Fruit fly (Drosophila melanogaster) whole organism, pupa: ENCODE results near the gene TTLL3B.

Experiments used
- CG10348 ChIP-seq: fragments of 200-800 bp; sonication (Bioruptor generic); IDR thresholded peaks from 2 replicates; pipeline ENCODE4 v1.3.6; 2022; ENCODE audit warnings: missing biosample characterization, missing genetic modification characterization
- CG12605 ChIP-seq: fragments of 200-800 bp; sonication (Bioruptor generic); IDR thresholded peaks from 2 replicates; pipeline ENCODE4 v1.3.6; 2022; ENCODE audit warnings: missing biosample characterization, missing genetic modification characterization
- CG13204 ChIP-seq: fragments of 200-800 bp; sonication (Bioruptor generic); optimal IDR thresholded peaks from 2 replicates; lab custom pipeline; 2018; ENCODE audit warnings: missing biosample characterization, mild to moderate bottlenecking, missing genetic modification characterization, moderate library complexity
- CG14655 ChIP-seq: fragments of 200-800 bp; sonication (Bioruptor generic); optimal IDR thresholded peaks from 3 replicates; lab custom pipeline; 2017; ENCODE audit warnings: mild to moderate bottlenecking, missing biosample characterization, missing genetic modification reagents, missing genetic modification characterization
- CG15710 ChIP-seq: fragments of 200-800 bp; sonication (Bioruptor generic); optimal IDR thresholded peaks from 2 replicates; lab custom pipeline; 2018; ENCODE audit warnings: missing biosample characterization, mild to moderate bottlenecking, missing genetic modification characterization, moderate library complexity
- CG17806 ChIP-seq: fragments of 200-800 bp; sonication (Bioruptor generic); optimal IDR thresholded peaks from 2 replicates; lab custom pipeline; 2018; ENCODE audit warnings: missing biosample characterization, mild to moderate bottlenecking, missing genetic modification characterization, moderate library complexity
- CG32121 ChIP-seq: fragments of 200-800 bp; sonication (Bioruptor generic); IDR thresholded peaks from 2 replicates; pipeline ENCODE4 v1.3.6; 2022; ENCODE audit warnings: missing biosample characterization, missing genetic modification characterization
- CG34367 ChIP-seq: fragments of 200-800 bp; sonication (Bioruptor generic); optimal IDR thresholded peaks from 2 replicates; lab custom pipeline; 2018; ENCODE audit warnings: missing biosample characterization, mild to moderate bottlenecking, missing genetic modification characterization
- CG4496 ChIP-seq: fragments of 200-800 bp; sonication (Bioruptor generic); IDR thresholded peaks from 3 replicates; pipeline ENCODE4 v1.3.6; 2022; ENCODE audit warnings: missing biosample characterization, missing genetic modification characterization
- CG8159 ChIP-seq: fragments of 200-800 bp; sonication (Bioruptor generic); optimal IDR thresholded peaks from 3 replicates; lab custom pipeline; 2018; ENCODE audit warnings: missing biosample characterization, mild to moderate bottlenecking, missing genetic modification characterization, moderate library complexity
- CG8301 ChIP-seq: fragments of 200-800 bp; sonication (Bioruptor generic); optimal IDR thresholded peaks from 2 replicates; lab custom pipeline; 2018; ENCODE audit warnings: missing biosample characterization, mild to moderate bottlenecking, missing genetic modification characterization
- CG9948 ChIP-seq: fragments of 200-800 bp; sonication (Bioruptor generic); optimal IDR thresholded peaks from 2 replicates; lab custom pipeline; 2018; ENCODE audit warnings: missing biosample characterization, mild to moderate bottlenecking, missing genetic modification characterization, moderate library complexity
- D1 ChIP-seq: fragments of 200-800 bp; sonication (Bioruptor generic); optimal IDR thresholded peaks from 2 replicates; lab custom pipeline; 2018; ENCODE audit warnings: missing biosample characterization, mild to moderate bottlenecking, missing genetic modification characterization, moderate library complexity
- EcR ChIP-seq: fragments of 200-800 bp; sonication (Bioruptor generic); optimal IDR thresholded peaks from 3 replicates; lab custom pipeline; 2019; ENCODE audit warnings: missing biosample characterization, missing genetic modification characterization, mild to moderate bottlenecking, moderate library complexity, missing genetic modification reagents
- Ets98B ChIP-seq: fragments of 200-800 bp; sonication (Bioruptor generic); IDR thresholded peaks from 2 replicates; pipeline ENCODE4 v1.3.6; 2022; ENCODE audit warnings: missing biosample characterization, missing genetic modification characterization
- Pif1A ChIP-seq: fragments of 200-800 bp; sonication (Bioruptor generic); optimal IDR thresholded peaks from 3 replicates; lab custom pipeline; 2016; ENCODE audit warnings: missing biosample characterization, missing genetic modification characterization
- Pif1B ChIP-seq: fragments of 200-800 bp; sonication (Bioruptor generic); optimal IDR thresholded peaks from 3 replicates; lab custom pipeline; 2016; ENCODE audit warnings: missing biosample characterization, missing genetic modification characterization
- Snoo ChIP-seq: fragments of 200-800 bp; sonication (Bioruptor generic); optimal IDR thresholded peaks from 3 replicates; lab custom pipeline; 2017; ENCODE audit warnings: missing biosample characterization, mild to moderate bottlenecking, missing genetic modification characterization, inconsistent platforms
- fd96Ca ChIP-seq: fragments of 200-800 bp; sonication (Bioruptor generic); IDR thresholded peaks from 3 replicates; pipeline ENCODE4 v1.3.6; 2022; ENCODE audit warnings: missing biosample characterization, missing genetic modification characterization
- gl ChIP-seq: fragments of 200-800 bp; sonication (Bioruptor generic); optimal IDR thresholded peaks from 2 replicates; lab custom pipeline; 2018; ENCODE audit warnings: missing biosample characterization, mild to moderate bottlenecking, missing genetic modification characterization
- rn ChIP-seq: fragments of 200-800 bp; sonication (Bioruptor generic); IDR thresholded peaks from 2 replicates; pipeline ENCODE4 v1.3.6; 2022; ENCODE audit warnings: missing biosample characterization, missing genetic modification characterization

Gene TTLL3B

dm6 chr2L:6693794-6694254, 38.8 kb upstream of the TTLL3B start:
- TF ChIP-seq CG13204 (GFP tag; lab: Kevin White, UChicago), result peak; percentile 55
- peak; percentile 43 for TF ChIP-seq D1 (tag; lab: Kevin White, UChicago)
- TF ChIP-seq CG8301, result peak; percentile 81
- no peak for TF ChIP-seq rn (GFP tag; lab: Robert Waterston, UW)
- TF ChIP-seq CG8159 (tag; lab: Kevin White, UChicago), result peak; percentile 83
- no peak for TF ChIP-seq Ets98B (GFP tag; lab: Robert Waterston, UW)
- TF ChIP-seq CG34367, result peak; percentile 66
- peak; percentile 44 for TF ChIP-seq Snoo (tag; lab: Kevin White, UChicago)
- peak; percentile 86 for TF ChIP-seq CG14655 (GFP tag; lab: Kevin White, UChicago)
- TF ChIP-seq CG4496, result 0 out of 3 replicates have a peak, but pooled peaks have one; percentile 59
- peak; percentile 69 for TF ChIP-seq CG9948 (tag; lab: Kevin White, UChicago)
- peak; percentile 65 for TF ChIP-seq Pif1A (GFP tag; lab: Kevin White, UChicago)
- TF ChIP-seq Pif1B, result peak; percentile 39
- TF ChIP-seq EcR (GFP tag; lab: Kevin White, UChicago), result no peak
- TF ChIP-seq fd96Ca, result peak; percentile 30; the same call in 1 of the 3 replicates
- no peak for TF ChIP-seq CG32121 (GFP tag; lab: Robert Waterston, UW)
- 0 out of 2 replicates have a peak, but pooled peaks have one; percentile 23 for TF ChIP-seq CG12605 (GFP tag; lab: Robert Waterston, UW)
- no peak for TF ChIP-seq gl (tag; lab: Kevin White, UChicago)
- no peak for TF ChIP-seq CG10348
- peak; percentile 52 for TF ChIP-seq CG17806 (tag; lab: Kevin White, UChicago)
- TF ChIP-seq CG15710 (tag; lab: Kevin White, UChicago), result peak; percentile 77

dm6 chr2L:6696229-6696628, 36.4 kb upstream of the TTLL3B start:
- TF ChIP-seq CG9948 (tag; lab: Kevin White, UChicago), result no peak
- TF ChIP-seq CG12605 (GFP tag; lab: Robert Waterston, UW), result no peak
- no peak for TF ChIP-seq EcR (GFP tag; lab: Kevin White, UChicago)
- no peak for TF ChIP-seq Pif1B
- TF ChIP-seq CG32121 (GFP tag; lab: Robert Waterston, UW), result no peak
- no peak for TF ChIP-seq CG17806 (tag; lab: Kevin White, UChicago)
- TF ChIP-seq CG10348, result no peak
- no peak for TF ChIP-seq CG8159 (tag; lab: Kevin White, UChicago)
- TF ChIP-seq rn (GFP tag; lab: Robert Waterston, UW), result no peak
- TF ChIP-seq CG4496, result no peak
- no peak for TF ChIP-seq gl (tag; lab: Kevin White, UChicago)
- TF ChIP-seq CG13204 (GFP tag; lab: Kevin White, UChicago), result no peak
- no peak for TF ChIP-seq CG14655 (GFP tag; lab: Kevin White, UChicago)
- TF ChIP-seq D1 (tag; lab: Kevin White, UChicago), result no peak
- no peak for TF ChIP-seq CG15710 (tag; lab: Kevin White, UChicago)
- no peak for TF ChIP-seq CG8301
- no peak for TF ChIP-seq fd96Ca
- no peak for TF ChIP-seq Pif1A (GFP tag; lab: Kevin White, UChicago)

- TF ChIP-seq Snoo (tag; lab: Kevin White, UChicago) (peak; percentile 55), Pif1A (GFP tag; lab: Kevin White, UChicago) (peak; percentile 65), D1 (tag; lab: Kevin White, UChicago) (no peak), CG13204 (GFP tag; lab: Kevin White, UChicago) (no peak), CG17806 (tag; lab: Kevin White, UChicago) (peak; percentile 60), CG4496 (peak; percentile 89), Ets98B (GFP tag; lab: Robert Waterston, UW) (peak; percentile 83), EcR (GFP tag; lab: Kevin White, UChicago) (no peak), gl (tag; lab: Kevin White, UChicago) (no peak), CG12605 (GFP tag; lab: Robert Waterston, UW) (peak; percentile 78), Pif1B (peak; percentile 64), CG9948 (tag; lab: Kevin White, UChicago) (peak; percentile 55), CG32121 (GFP tag; lab: Robert Waterston, UW) (peak; percentile 89), CG8301 (peak; percentile 66), CG34367 (peak; percentile 55), CG14655 (GFP tag; lab: Kevin White, UChicago) (peak; percentile 62), fd96Ca (peak; percentile 83; the same call in 2 of the 3 replicates), CG15710 (tag; lab: Kevin White, UChicago) (peak; percentile 57), rn (GFP tag; lab: Robert Waterston, UW) (peak; percentile 65), CG8159 (tag; lab: Kevin White, UChicago) (peak; percentile 62), CG10348 (no peak)
These were observed 34.3 kb upstream of the TTLL3B start for dm6 chr2L:6698387-6698786.

dm6 chr2L:6700742-6701141, 31.9 kb upstream of the TTLL3B start:
- TF ChIP-seq CG34367, result no peak
- TF ChIP-seq CG8301, result no peak
- TF ChIP-seq CG9948 (tag; lab: Kevin White, UChicago), result no peak
- TF ChIP-seq CG13204 (GFP tag; lab: Kevin White, UChicago), result no peak
- TF ChIP-seq CG10348, result no peak
- TF ChIP-seq rn (GFP tag; lab: Robert Waterston, UW), result no peak
- TF ChIP-seq CG17806 (tag; lab: Kevin White, UChicago), result no peak
- TF ChIP-seq CG12605 (GFP tag; lab: Robert Waterston, UW), result no peak
- no peak for TF ChIP-seq fd96Ca
- no peak for TF ChIP-seq CG14655 (GFP tag; lab: Kevin White, UChicago)
- TF ChIP-seq Ets98B (GFP tag; lab: Robert Waterston, UW), result no peak

dm6 chr2L:6701409-6702199, 31.1 kb upstream of the TTLL3B start:
- TF ChIP-seq CG34367 (peak; percentile 0), CG8301 (no peak), CG14655 (GFP tag; lab: Kevin White, UChicago) (no peak), CG12605 (GFP tag; lab: Robert Waterston, UW) (no peak), CG13204 (GFP tag; lab: Kevin White, UChicago) (peak; percentile 16), gl (tag; lab: Kevin White, UChicago) (no peak), Ets98B (GFP tag; lab: Robert Waterston, UW) (no peak), rn (GFP tag; lab: Robert Waterston, UW) (no peak), Snoo (tag; lab: Kevin White, UChicago) (no peak), D1 (tag; lab: Kevin White, UChicago) (no peak), CG10348 (no peak), Pif1B (peak; percentile 39), CG32121 (GFP tag; lab: Robert Waterston, UW) (no peak), CG9948 (tag; lab: Kevin White, UChicago) (peak; percentile 41), EcR (GFP tag; lab: Kevin White, UChicago) (peak; percentile 55), CG15710 (tag; lab: Kevin White, UChicago) (peak; percentile 46), fd96Ca (no peak), CG4496 (no peak), Pif1A (GFP tag; lab: Kevin White, UChicago) (peak; percentile 32), CG17806 (tag; lab: Kevin White, UChicago) (peak; percentile 34), CG8159 (tag; lab: Kevin White, UChicago) (peak; percentile 62)
